Worm (Caenorhabditis elegans) whole organism, L4 larva: ENCODE measurements around the gene str-131.

Experiments used
- D1046.2 ChIP-seq: fragments of 200-800 bp; sonication (Bioruptor generic); IDR thresholded peaks from 2 replicates; pipeline ENCODE4 v1.3.6; 2022; ENCODE audit warnings: missing genetic modification characterization, missing compliant biosample characterization
- R02D3.7 ChIP-seq: fragments of 150-350 bp; sonication (generic microtip); optimal IDR thresholded peaks from 3 replicates; lab custom pipeline; 2014; ENCODE audit warnings: missing biosample characterization, missing genetic modification characterization
- ceh-82 ChIP-seq: sonication (generic microtip); optimal IDR thresholded peaks from 2 replicates; lab custom pipeline; 2017; ENCODE audit warnings: missing biosample characterization, missing genetic modification characterization
- daf-16 ChIP-seq, 3 experiments: sonication (generic microtip); optimal IDR thresholded peaks; 2 replicates each; lab custom pipeline; 2016 to 2017; ENCODE audit warnings: missing genetic modification characterization in 3 of 3, missing genetic modification reagents in 3 of 3, mild to moderate bottlenecking in 2 of 3, missing compliant biosample characterization in 2 of 3, missing biosample characterization in 1 of 3, moderate library complexity in 1 of 3
- duxl-1 ChIP-seq: sonication (generic microtip); optimal IDR thresholded peaks from 2 replicates; lab custom pipeline; 2016; ENCODE audit warnings: mild to moderate bottlenecking, missing genetic modification characterization, moderate library complexity, missing compliant biosample characterization; ENCODE audit not compliant: poor library complexity
- nhr-28 ChIP-seq: fragments of 150-350 bp; optimal IDR thresholded peaks from 2 replicates; lab custom pipeline; 2014; ENCODE audit warnings: missing biosample characterization, missing genetic modification characterization
- nhr-6 ChIP-seq: fragments of 150-350 bp; optimal IDR thresholded peaks from 2 replicates; lab custom pipeline; 2014; ENCODE audit warnings: missing biosample characterization, missing genetic modification characterization
- pha-4 ChIP-seq, 2 experiments: fragments of 150-350 bp in 1 of 2; fragments of 200-800 bp in 1 of 2; sonication (Bioruptor generic) in 1 of 2; IDR thresholded peaks in 1 of 2; optimal IDR thresholded peaks in 1 of 2; 2 replicates each; pipeline versions ENCODE4 v1.3.6 to Lab custom; 2014 to 2022; ENCODE audit warnings: missing genetic modification characterization in 2 of 2, missing genetic modification reagents in 2 of 2, missing biosample characterization in 1 of 2, missing compliant biosample characterization in 1 of 2
- sdz-12 ChIP-seq: fragments of 200-800 bp; sonication (Bioruptor generic); optimal IDR thresholded peaks from 2 replicates; lab custom pipeline; 2018; ENCODE audit warnings: mild to moderate bottlenecking, missing genetic modification characterization, missing compliant biosample characterization
- snpc-4 ChIP-seq: fragments of 150-350 bp; optimal IDR thresholded peaks from 2 replicates; lab custom pipeline; 2014; ENCODE audit warnings: missing biosample characterization, missing genetic modification characterization
- unc-39 ChIP-seq: sonication (generic microtip); optimal IDR thresholded peaks from 2 replicates; lab custom pipeline; 2017; ENCODE audit warnings: missing biosample characterization, missing genetic modification characterization

- no peak for TF ChIP-seq pha-4 (GFP tag; IDR thresholded peaks at IDR 0.05; lab: Robert Waterston, UW)
- TF ChIP-seq pha-4 (tag; optimal IDR thresholded peaks at IDR 0.05; lab: Kevin White, UChicago), result no peak
- TF ChIP-seq sdz-12 (GFP tag; lab: Kevin White, UChicago), result no peak
- TF ChIP-seq daf-16 (GFP tag; optimal IDR thresholded peaks at IDR 0.05; lab: Kevin White, UChicago), result no peak
- no peak for TF ChIP-seq daf-16 (tag; optimal IDR thresholded peaks at IDR 0.05; lab: Kevin White, UChicago)
- no peak for TF ChIP-seq R02D3.7 (tag; lab: Kevin White, UChicago)
- TF ChIP-seq duxl-1 (tag; lab: Kevin White, UChicago), result no peak
- TF ChIP-seq D1046.2 (GFP tag; lab: Robert Waterston, UW), result no peak
- TF ChIP-seq snpc-4 (tag; lab: Kevin White, UChicago), result no peak
- no peak for TF ChIP-seq unc-39 (tag; lab: Kevin White, UChicago)
- TF ChIP-seq ceh-82 (tag; lab: Kevin White, UChicago), result no peak
- no peak for TF ChIP-seq nhr-6
- no peak for TF ChIP-seq nhr-28 (tag; lab: Kevin White, UChicago)
Observed at ce11 chrV:8035947-8036346, 45.5 kb downstream of the str-131 start, which contains the start of gene ZC513.14.
